Worm (Caenorhabditis elegans) whole organism, L2 larva: ENCODE results near the gene Y32F6B.1.

Experiments used
- F13H6.1 ChIP-seq: sonication (generic microtip); optimal IDR thresholded peaks from 2 replicates; lab custom pipeline; 2016; ENCODE audit warnings: missing genetic modification characterization, missing compliant biosample characterization
- alr-1 ChIP-seq: fragments of 150-350 bp; optimal IDR thresholded peaks from 2 replicates; lab custom pipeline; 2014; ENCODE audit warnings: missing biosample characterization, missing genetic modification characterization
- egl-27 ChIP-seq: sonication (generic microtip); optimal IDR thresholded peaks from 3 replicates; lab custom pipeline; 2017; ENCODE audit warnings: missing biosample characterization, missing genetic modification reagents, missing genetic modification characterization
- elt-1 ChIP-seq: fragments of 150-350 bp; optimal IDR thresholded peaks from 2 replicates; lab custom pipeline; 2014; ENCODE audit warnings: missing biosample characterization, missing genetic modification characterization
- fos-1 ChIP-seq: fragments of 150-350 bp; optimal IDR thresholded peaks from 2 replicates; lab custom pipeline; 2014; ENCODE audit warnings: missing biosample characterization, missing genetic modification characterization
- lin-11 ChIP-seq: fragments of 150-350 bp; sonication (generic microtip); optimal IDR thresholded peaks from 2 replicates; lab custom pipeline; 2014; ENCODE audit warnings: missing biosample characterization, missing genetic modification characterization, inconsistent platforms, mixed read lengths
- lin-13 ChIP-seq: fragments of 150-350 bp; optimal IDR thresholded peaks from 2 replicates; lab custom pipeline; 2014; ENCODE audit warnings: missing biosample characterization, missing genetic modification reagents, missing genetic modification characterization
- nhr-12 ChIP-seq: fragments of 150-350 bp; optimal IDR thresholded peaks from 2 replicates; lab custom pipeline; 2014; ENCODE audit warnings: missing biosample characterization, missing genetic modification characterization
- nhr-25 ChIP-seq: fragments of 150-350 bp; sonication (generic microtip); optimal IDR thresholded peaks from 3 replicates; lab custom pipeline; 2014; ENCODE audit warnings: missing biosample characterization, missing genetic modification characterization
- sma-3 ChIP-seq: sonication (generic microtip); optimal IDR thresholded peaks from 2 replicates; lab custom pipeline; 2016; ENCODE audit warnings: missing genetic modification reagents, missing genetic modification characterization, missing compliant biosample characterization
- snpc-4 ChIP-seq: fragments of 150-350 bp; optimal IDR thresholded peaks from 2 replicates; lab custom pipeline; 2014; ENCODE audit warnings: missing biosample characterization, missing genetic modification characterization
- unc-62 ChIP-seq: fragments of 150-350 bp; optimal IDR thresholded peaks from 2 replicates; lab custom pipeline; 2014; ENCODE audit warnings: missing biosample characterization, missing genetic modification reagents, missing genetic modification characterization
- zag-1 ChIP-seq: fragments of 150-350 bp; optimal IDR thresholded peaks from 2 replicates; lab custom pipeline; 2014; ENCODE audit warnings: missing biosample characterization, missing genetic modification characterization

ce11 chrV:10485389-10485788 lies 849 bp upstream of the Y32F6B.1 start:
- peak; percentile 7 for TF ChIP-seq F13H6.1 (tag; lab: Kevin White, UChicago)
- TF ChIP-seq fos-1: peak; percentile 57
- no peak for TF ChIP-seq nhr-12 (tag; lab: Kevin White, UChicago)
- TF ChIP-seq nhr-25 (tag; lab: Kevin White, UChicago): no peak
- TF ChIP-seq alr-1 (tag; lab: Kevin White, UChicago): no peak
- no peak for TF ChIP-seq lin-13
- no peak for TF ChIP-seq elt-1 (tag; lab: Kevin White, UChicago)
- no peak for TF ChIP-seq sma-3 (GFP tag; lab: Kevin White, UChicago)
- TF ChIP-seq egl-27 (tag; lab: Kevin White, UChicago): no peak
- no peak for TF ChIP-seq lin-11 (tag; lab: Kevin White, UChicago)
- TF ChIP-seq zag-1 (tag; lab: Kevin White, UChicago): no peak
- TF ChIP-seq unc-62: no peak
- no peak for TF ChIP-seq snpc-4 (tag; lab: Kevin White, UChicago)
